Worm (Caenorhabditis elegans) whole organism, L4 larva: Measurements from ENCODE around the gene K08D12.3.

ENCODE experiments used
- D1046.2 ChIP-seq: fragments of 200-800 bp; sonication (Bioruptor generic); IDR thresholded peaks from 2 replicates; pipeline ENCODE4 v1.3.6; 2022; ENCODE audit warnings: missing genetic modification characterization, missing compliant biosample characterization
- F26F4.8 ChIP-seq: fragments of 200-800 bp; sonication (Bioruptor generic); conservative IDR thresholded peaks from 2 replicates; pipeline ENCODE4 v1.3.6; 2022; ENCODE audit warnings: missing genetic modification characterization, missing compliant biosample characterization
- Y5F2A.4 ChIP-seq: fragments of 200-800 bp; sonication (Bioruptor generic); optimal IDR thresholded peaks from 2 replicates; lab custom pipeline; 2018; ENCODE audit warnings: mild to moderate bottlenecking, missing genetic modification characterization, missing compliant biosample characterization
- ZK337.2 ChIP-seq: fragments of 200-800 bp; sonication (Bioruptor generic); IDR thresholded peaks from 2 replicates; pipeline ENCODE4 v1.3.6; 2022; ENCODE audit warnings: missing genetic modification reagents, missing genetic modification characterization, missing compliant biosample characterization
- aha-1 ChIP-seq: fragments of 150-350 bp; peaks from one replicate; lab custom pipeline; 2014; ENCODE audit warnings: missing biosample characterization, missing genetic modification characterization
- aly-2 ChIP-seq: sonication (generic microtip); optimal IDR thresholded peaks from 2 replicates; lab custom pipeline; 2018; ENCODE audit warnings: missing biosample characterization, missing genetic modification characterization
- ceh-32 ChIP-seq: sonication (generic microtip); optimal IDR thresholded peaks from 2 replicates; lab custom pipeline; 2016; ENCODE audit warnings: mild to moderate bottlenecking, missing genetic modification characterization, missing compliant biosample characterization; ENCODE audit not compliant: poor library complexity
- ctbp-1 ChIP-seq: fragments of 200-800 bp; sonication (Bioruptor generic); IDR thresholded peaks from 2 replicates; pipeline ENCODE4 v1.3.6; 2022; ENCODE audit warnings: missing genetic modification reagents, missing genetic modification characterization, missing compliant biosample characterization
- dmd-6 ChIP-seq: fragments of 200-800 bp; sonication (Bioruptor generic); IDR thresholded peaks from 2 replicates; pipeline ENCODE4 v1.3.6; 2022; ENCODE audit warnings: missing genetic modification reagents, missing genetic modification characterization, missing compliant biosample characterization
- dmd-8 ChIP-seq: fragments of 200-800 bp; sonication (Bioruptor generic); IDR thresholded peaks from 2 replicates; pipeline ENCODE4 v1.3.6; 2022; ENCODE audit warnings: missing genetic modification characterization, missing compliant biosample characterization
- dmd-9 ChIP-seq: fragments of 200-800 bp; sonication (Bioruptor generic); IDR thresholded peaks from 2 replicates; pipeline ENCODE4 v1.3.6; 2022; ENCODE audit warnings: missing genetic modification reagents, missing genetic modification characterization, missing compliant biosample characterization
- hif-1 ChIP-seq, 2 experiments: sonication (generic microtip); optimal IDR thresholded peaks; 2 replicates each; lab custom pipeline; 2016 to 2017; ENCODE audit warnings: missing compliant biosample characterization in 2 of 2, missing genetic modification characterization in 2 of 2, missing genetic modification reagents in 2 of 2, missing genotype in 2 of 2, mild to moderate bottlenecking in 1 of 2
- hmg-1.1 ChIP-seq: fragments of 200-800 bp; sonication (Bioruptor generic); IDR thresholded peaks from 2 replicates; pipeline ENCODE4 v1.3.6; 2022; ENCODE audit warnings: missing genetic modification reagents, missing genetic modification characterization, missing compliant biosample characterization
- lim-7 ChIP-seq: fragments of 200-800 bp; sonication (Bioruptor generic); IDR thresholded peaks from 2 replicates; pipeline ENCODE4 v1.3.6; 2022; ENCODE audit warnings: missing genetic modification characterization, missing compliant biosample characterization
- lin-1 ChIP-seq: fragments of 200-800 bp; sonication (Bioruptor generic); IDR thresholded peaks from 2 replicates; pipeline ENCODE4 v1.3.6; 2022; ENCODE audit warnings: missing genetic modification reagents, missing genetic modification characterization, missing compliant biosample characterization
- lin-29 ChIP-seq: fragments of 200-800 bp; sonication (Bioruptor generic); IDR thresholded peaks from 2 replicates; pipeline ENCODE4 v1.3.6; 2022; ENCODE audit warnings: missing genetic modification reagents, missing genetic modification characterization, missing compliant biosample characterization
- lin-38 ChIP-seq: fragments of 200-800 bp; sonication (Bioruptor generic); IDR thresholded peaks from 2 replicates; pipeline ENCODE4 v1.3.6; 2022; ENCODE audit warnings: missing genetic modification reagents, missing genetic modification characterization, missing compliant biosample characterization
- madf-5 ChIP-seq, 2 experiments: fragments of 200-800 bp; sonication (Bioruptor generic); IDR thresholded peaks; 2 replicates each; pipeline ENCODE4 v1.3.6; 2022; ENCODE audit warnings: missing compliant biosample characterization in 2 of 2, missing genetic modification characterization in 2 of 2
- madf-9 ChIP-seq: fragments of 200-800 bp; sonication (Bioruptor generic); conservative IDR thresholded peaks from 2 replicates; pipeline ENCODE4 v1.3.6; 2022; ENCODE audit warnings: missing genetic modification reagents, missing genetic modification characterization, missing compliant biosample characterization
- mxl-3 ChIP-seq: fragments of 200-800 bp; sonication (Bioruptor generic); optimal IDR thresholded peaks from 2 replicates; lab custom pipeline; 2018; ENCODE audit warnings: mild to moderate bottlenecking, missing genetic modification characterization, missing compliant biosample characterization
- nhr-10 ChIP-seq: fragments of 150-350 bp; optimal IDR thresholded peaks from 2 replicates; lab custom pipeline; 2014; ENCODE audit warnings: missing biosample characterization, missing genetic modification characterization
- nhr-25 ChIP-seq: sonication (generic microtip); optimal IDR thresholded peaks from 2 replicates; lab custom pipeline; 2017; ENCODE audit warnings: missing genetic modification characterization, mild to moderate bottlenecking, missing compliant biosample characterization, antibody characterized with exemption, moderate library complexity, borderline replicate concordance; ENCODE audit not compliant: insufficient read depth
- nhr-28 ChIP-seq: fragments of 150-350 bp; optimal IDR thresholded peaks from 2 replicates; lab custom pipeline; 2014; ENCODE audit warnings: missing biosample characterization, missing genetic modification characterization
- nhr-41 ChIP-seq: fragments of 200-800 bp; sonication (Bioruptor generic); IDR thresholded peaks from 2 replicates; pipeline ENCODE4 v1.3.6; 2022; ENCODE audit warnings: missing genetic modification reagents, missing genetic modification characterization, missing compliant biosample characterization
- pha-4 ChIP-seq, 2 experiments: fragments of 150-350 bp in 1 of 2; fragments of 200-800 bp in 1 of 2; sonication (Bioruptor generic) in 1 of 2; IDR thresholded peaks in 1 of 2; optimal IDR thresholded peaks in 1 of 2; 2 replicates each; pipeline versions ENCODE4 v1.3.6 to Lab custom; 2014 to 2022; ENCODE audit warnings: missing genetic modification characterization in 2 of 2, missing genetic modification reagents in 2 of 2, missing biosample characterization in 1 of 2, missing compliant biosample characterization in 1 of 2
- php-3 ChIP-seq: fragments of 200-800 bp; sonication (Bioruptor generic); IDR thresholded peaks from 2 replicates; pipeline ENCODE4 v1.3.6; 2022; ENCODE audit warnings: missing genetic modification reagents, missing genetic modification characterization, missing compliant biosample characterization
- saeg-2 ChIP-seq: fragments of 200-800 bp; sonication (Bioruptor generic); IDR thresholded peaks from 2 replicates; pipeline ENCODE4 v1.3.6; 2022; ENCODE audit warnings: missing genetic modification reagents, missing genetic modification characterization, missing compliant biosample characterization
- sdz-12 ChIP-seq: fragments of 200-800 bp; sonication (Bioruptor generic); optimal IDR thresholded peaks from 2 replicates; lab custom pipeline; 2018; ENCODE audit warnings: mild to moderate bottlenecking, missing genetic modification characterization, missing compliant biosample characterization
- set-16 ChIP-seq: fragments of 200-800 bp; sonication (Bioruptor generic); IDR thresholded peaks from 2 replicates; pipeline ENCODE4 v1.3.6; 2022; ENCODE audit warnings: missing genetic modification reagents, missing genetic modification characterization, missing compliant biosample characterization
- tra-1 ChIP-seq: fragments of 200-800 bp; sonication (Bioruptor generic); IDR thresholded peaks from 2 replicates; pipeline ENCODE4 v1.3.6; 2022; ENCODE audit warnings: missing genetic modification reagents, missing genetic modification characterization, missing compliant biosample characterization
- unc-62 ChIP-seq, 3 experiments: fragments of 150-350 bp in 1 of 3; sonication (generic microtip); optimal IDR thresholded peaks in 2 of 3; peaks in 1 of 3; 1 replicate in 1 of 3; 2 replicates in 2 of 3; lab custom pipeline; 2014 to 2017; ENCODE audit warnings: missing biosample characterization in 3 of 3, missing genetic modification characterization in 3 of 3, missing genetic modification reagents in 3 of 3, missing genotype in 1 of 3
- zfp-3 ChIP-seq: fragments of 200-800 bp; sonication (Bioruptor generic); conservative IDR thresholded peaks from 2 replicates; pipeline ENCODE4 v1.3.6; 2022; ENCODE audit warnings: missing genetic modification reagents, missing genetic modification characterization, missing compliant biosample characterization
- zip-2 ChIP-seq: fragments of 150-350 bp; optimal IDR thresholded peaks from 2 replicates; lab custom pipeline; 2014; ENCODE audit warnings: missing biosample characterization, missing genetic modification characterization

The K08D12.3 gene

DNA sequence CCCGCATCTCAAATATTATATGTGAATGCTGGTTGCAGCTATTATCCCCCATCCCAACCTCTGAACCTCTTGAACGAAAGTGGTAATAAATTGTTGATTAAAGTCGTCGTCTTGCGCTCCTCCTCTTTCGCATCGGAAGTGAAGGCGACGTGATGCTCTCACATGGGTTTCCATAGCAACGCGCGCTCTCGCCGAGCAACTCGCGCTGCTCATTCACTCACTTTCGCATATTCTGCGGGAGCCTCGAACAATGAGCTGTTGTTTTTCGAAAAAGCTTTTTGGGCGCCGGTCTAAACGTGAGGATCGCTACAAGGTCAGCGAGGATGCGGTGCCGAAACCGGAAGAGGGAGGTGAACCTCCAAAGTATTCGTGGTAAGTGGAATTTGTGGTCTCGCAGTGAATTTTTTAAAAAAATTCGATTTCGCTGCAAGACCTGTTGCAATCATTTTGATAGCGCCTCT is 994 bp downstream of the K08D12.3 start, which contains the start of gene rpi-2 (continued):
- TF ChIP-seq nhr-41 (GFP tag; lab: Robert Waterston, UW) (0 out of 2 replicates have a peak, but pooled peaks have one; percentile 16), pha-4 (GFP tag; IDR thresholded peaks at IDR 0.05; lab: Robert Waterston, UW) (peak; percentile 89), pha-4 (tag; optimal IDR thresholded peaks at IDR 0.05; lab: Kevin White, UChicago) (no peak), sdz-12 (GFP tag; lab: Kevin White, UChicago) (peak; percentile 40), dmd-9 (GFP tag; lab: Robert Waterston, UW) (peak; percentile 64; the same call in 1 of the 2 replicates), ceh-32 (no peak), hif-1 (tag; optimal IDR thresholded peaks at IDR 0.05; lab: Kevin White, UChicago) (peak in 1 of 2 experiments; percentile 21)

DNA sequence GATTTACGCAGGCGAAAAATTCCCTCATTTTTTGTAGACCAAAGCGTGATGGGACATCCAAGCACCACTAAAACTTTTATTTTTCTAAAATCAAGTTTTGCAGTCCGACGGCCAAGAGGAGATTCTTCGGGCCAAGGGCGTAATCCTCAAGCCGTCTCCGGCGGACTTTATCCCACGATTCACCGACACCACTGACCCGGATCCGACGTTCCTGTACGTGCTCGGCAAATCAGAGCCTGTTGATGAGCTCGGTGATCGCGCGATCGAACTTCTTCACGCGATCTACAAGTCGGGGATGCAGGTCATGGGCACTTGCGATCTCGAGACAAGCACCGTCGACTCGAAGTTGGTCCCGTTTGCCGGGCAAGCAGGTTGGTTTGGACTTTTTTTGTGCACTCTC is 3.6 kb downstream of the K08D12.3 start:
- peak; percentile 62 for TF ChIP-seq set-16 (GFP tag; lab: Robert Waterston, UW)
- TF ChIP-seq nhr-25 (tag; lab: Kevin White, UChicago), result no peak
- TF ChIP-seq php-3 (GFP tag; lab: Robert Waterston, UW), result no peak
- TF ChIP-seq saeg-2 (GFP tag; lab: Robert Waterston, UW), result no peak
- TF ChIP-seq aha-1 (tag; lab: Kevin White, UChicago), result peak; percentile 37
- no peak for TF ChIP-seq lim-7 (GFP tag; lab: Robert Waterston, UW)
- TF ChIP-seq lin-1, result no peak
- no peak for TF ChIP-seq Y5F2A.4 (GFP tag; lab: Kevin White, UChicago)
- TF ChIP-seq lin-29 (GFP tag; lab: Robert Waterston, UW), result no peak
- no peak for TF ChIP-seq D1046.2 (GFP tag; lab: Robert Waterston, UW)
- TF ChIP-seq unc-62 (GFP tag; optimal IDR thresholded peaks at IDR 0.05 in 1 of 2; lab: Kevin White, UChicago), result peak in 1 of 2 experiments; percentile 57
- no peak for TF ChIP-seq unc-62 (tag; optimal IDR thresholded peaks at IDR 0.05; lab: Kevin White, UChicago)
- TF ChIP-seq, all 104 proteins: peak for 3

DNA sequence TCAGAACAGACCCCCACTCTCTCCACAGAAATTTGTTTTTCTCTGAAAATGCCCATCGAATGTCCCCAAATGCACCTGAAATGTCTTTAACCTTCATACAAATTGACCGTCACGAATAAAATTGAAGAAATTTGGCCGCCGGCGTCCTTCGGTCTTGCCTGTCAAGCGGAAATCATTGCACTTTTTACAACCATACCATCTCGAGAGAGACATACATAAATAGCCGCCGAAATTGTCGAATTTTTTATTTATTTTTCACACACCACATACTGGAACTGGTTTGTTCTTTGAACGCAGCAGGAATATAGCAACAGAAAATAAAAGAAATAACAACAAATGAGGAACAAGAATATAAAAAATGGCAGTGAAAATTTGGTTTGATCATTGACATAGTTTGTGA is 5.6 kb downstream of the K08D12.3 start:
- TF ChIP-seq nhr-25 (tag; lab: Kevin White, UChicago) (peak; percentile 11), mxl-3 (GFP tag; lab: Kevin White, UChicago) (no peak)

DNA sequence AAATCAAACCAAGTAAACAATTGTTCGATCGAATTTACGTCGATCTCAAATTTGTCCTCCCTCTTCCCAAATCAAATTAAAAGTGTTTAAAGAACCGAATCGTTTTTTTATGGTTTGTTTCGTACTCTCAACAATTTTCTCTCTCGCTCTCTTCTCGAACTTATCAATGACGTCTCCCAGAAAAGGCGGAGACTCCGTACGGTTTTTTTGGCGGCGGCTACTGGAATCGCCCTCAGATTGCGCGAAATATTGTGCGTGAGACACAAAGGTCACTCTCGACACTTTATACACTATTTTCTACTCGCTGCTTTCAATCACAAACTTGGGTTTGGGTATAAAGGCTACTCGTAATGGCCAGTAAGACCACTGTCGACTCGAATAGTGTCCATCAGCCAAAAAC is 10.4 kb downstream of the K08D12.3 start, which contains the start of gene epic-2:
Gene epic-2, plus strand, starts transcription at position 317 of the 400 bp plus-strand sequence.
- TF ChIP-seq nhr-28 (tag; lab: Kevin White, UChicago) (peak; percentile 69), madf-9 (GFP tag; lab: Robert Waterston, UW) (no peak), zip-2 (no peak), nhr-10 (tag; lab: Kevin White, UChicago) (no peak), dmd-6 (GFP tag; lab: Robert Waterston, UW) (no peak), zfp-3 (GFP tag; lab: Robert Waterston, UW) (no peak), aly-2 (tag; lab: Kevin White, UChicago) (no peak)

DNA sequence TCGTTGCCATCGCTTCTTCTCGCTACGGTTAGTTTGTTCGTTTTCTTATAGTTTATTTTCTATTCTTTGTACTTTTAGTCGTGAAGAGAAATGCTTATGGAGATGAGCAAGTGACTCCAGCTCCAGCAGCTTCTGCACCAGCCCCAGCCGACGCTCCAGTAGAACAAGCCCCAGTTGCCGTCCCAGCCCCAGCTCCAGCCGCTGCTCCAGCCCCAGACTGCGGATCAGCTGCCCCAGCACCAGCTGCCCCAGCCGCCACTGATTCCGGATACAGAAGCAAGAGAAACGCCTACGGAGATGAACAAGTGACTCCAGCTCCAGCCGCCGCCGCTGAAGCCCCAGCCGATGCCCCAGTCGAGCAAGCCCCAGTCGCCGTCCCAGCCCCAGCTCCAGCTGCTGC is 10.8 kb downstream of the K08D12.3 start:
- 0 out of 2 replicates have a peak, but pooled peaks have one; percentile 19 for TF ChIP-seq lin-38 (GFP tag; lab: Robert Waterston, UW)
- 0 out of 2 replicates have a peak, but pooled peaks have one; percentile 16 for TF ChIP-seq tra-1
- peak; percentile 96 for TF ChIP-seq set-16 (GFP tag; lab: Robert Waterston, UW)
- peak; percentile 22; the same call in 1 of the 2 replicates for TF ChIP-seq ctbp-1 (GFP tag; lab: Robert Waterston, UW)
- TF ChIP-seq dmd-8 (GFP tag; lab: Robert Waterston, UW), result 0 out of 2 replicates have a peak, but pooled peaks have one; percentile 21
- peak; percentile 48; the same call in 1 of the 2 replicates for TF ChIP-seq zfp-3 (GFP tag; lab: Robert Waterston, UW)
- peak in 1 of 2 experiments; percentile 81; a peak in 2 of 4 replicates for TF ChIP-seq madf-5 (GFP tag; IDR thresholded peaks at IDR 0.05; lab: Robert Waterston, UW)
- 0 out of 2 replicates have a peak, but pooled peaks have one; percentile 42 for TF ChIP-seq hmg-1.1 (GFP tag; lab: Robert Waterston, UW)
- TF ChIP-seq madf-9 (GFP tag; lab: Robert Waterston, UW), result 0 out of 2 replicates have a peak, but pooled peaks have one; percentile 37
- 0 out of 2 replicates have a peak, but pooled peaks have one; percentile 22 for TF ChIP-seq dmd-9 (GFP tag; lab: Robert Waterston, UW)
- TF ChIP-seq ZK337.2 (GFP tag; lab: Robert Waterston, UW), result 0 out of 2 replicates have a peak, but pooled peaks have one; percentile 37
- 0 out of 2 replicates have a peak, but pooled peaks have one; percentile 12 for TF ChIP-seq lim-7 (GFP tag; lab: Robert Waterston, UW)
- TF ChIP-seq F26F4.8 (GFP tag; lab: Robert Waterston, UW), result 0 out of 2 replicates have a peak, but pooled peaks have one; percentile 13
